Worm (Caenorhabditis elegans): ENCODE measurements around the gene pkd-2.

DNA sequence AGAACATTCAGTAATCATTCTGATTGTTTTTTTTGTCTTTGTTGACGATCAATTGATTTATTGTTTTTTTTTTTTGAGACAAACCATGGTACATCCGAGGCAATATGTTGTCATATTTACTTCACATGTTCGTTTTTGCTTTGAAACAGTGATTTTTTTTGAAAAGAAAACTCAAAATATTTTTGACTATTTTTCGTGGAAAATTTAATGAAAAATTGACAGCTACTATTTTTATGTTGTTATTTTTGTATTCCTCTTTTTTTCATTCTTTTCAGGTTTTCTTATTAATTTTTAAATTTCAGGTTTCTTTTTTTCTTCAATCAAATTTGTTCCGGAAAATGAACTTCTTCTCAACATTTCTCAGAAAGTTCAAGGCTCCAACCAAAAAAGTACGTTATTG is 10.9 kb upstream of the pkd-2 start, which contains the start of gene Y73F8A.36:
- TF ChIP-seq nhr-28 (tag; optimal IDR thresholded peaks at IDR 0.05), result no peak
- no peak for TF ChIP-seq nhr-76 (tag; optimal IDR thresholded peaks at IDR 0.05)
- TF ChIP-seq ceh-9 (tag; optimal IDR thresholded peaks at IDR 0.05), result no peak
- no peak for TF ChIP-seq nhr-11 (tag; optimal IDR thresholded peaks at IDR 0.05)
- TF ChIP-seq eor-1 (tag; optimal IDR thresholded peaks at IDR 0.05), result no peak
- TF ChIP-seq elt-1 (tag; optimal IDR thresholded peaks at IDR 0.05), result no peak
- TF ChIP-seq egl-5 (tag; optimal IDR thresholded peaks at IDR 0.05), result no peak
